Worm (Caenorhabditis elegans) whole organism, L2 larva: ENCODE data around the gene str-139.

Source experiments
- C34F6.9 ChIP-seq: fragments of 150-350 bp; optimal IDR thresholded peaks from 2 replicates; lab custom pipeline; 2014; ENCODE audit warnings: missing biosample characterization, missing genetic modification characterization
- F13H6.1 ChIP-seq: sonication (generic microtip); optimal IDR thresholded peaks from 2 replicates; lab custom pipeline; 2016; ENCODE audit warnings: missing genetic modification characterization, missing compliant biosample characterization
- R02D3.7 ChIP-seq: fragments of 150-350 bp; optimal IDR thresholded peaks from 2 replicates; lab custom pipeline; 2014; ENCODE audit warnings: missing biosample characterization, missing genetic modification characterization
- Y55F3AM.14 ChIP-seq: fragments of 200-800 bp; sonication (Bioruptor generic); optimal IDR thresholded peaks from 2 replicates; lab custom pipeline; 2018; ENCODE audit warnings: mild to moderate bottlenecking, missing genetic modification characterization, missing compliant biosample characterization
- ZK546.5 ChIP-seq: sonication (generic microtip); optimal IDR thresholded peaks from 2 replicates; lab custom pipeline; 2017; ENCODE audit warnings: missing biosample characterization, missing genetic modification characterization
- ama-1 ChIP-seq: fragments of 150-350 bp; optimal IDR thresholded peaks from 2 replicates; lab custom pipeline; 2018; ENCODE audit warnings: inconsistent platforms
- ceh-16 ChIP-seq: fragments of 150-350 bp; optimal IDR thresholded peaks from 2 replicates; lab custom pipeline; 2014; ENCODE audit warnings: missing biosample characterization, missing genetic modification characterization
- ceh-82 ChIP-seq: fragments of 150-350 bp; optimal IDR thresholded peaks from 2 replicates; lab custom pipeline; 2014; ENCODE audit warnings: missing biosample characterization, missing genetic modification characterization
- crh-2 ChIP-seq: sonication (generic microtip); optimal IDR thresholded peaks from 2 replicates; lab custom pipeline; 2017; ENCODE audit warnings: missing biosample characterization, missing genetic modification characterization
- elt-3 ChIP-seq: sonication (generic microtip); optimal IDR thresholded peaks from 2 replicates; lab custom pipeline; 2017; ENCODE audit warnings: missing biosample characterization, missing genetic modification characterization
- fos-1 ChIP-seq: fragments of 150-350 bp; optimal IDR thresholded peaks from 2 replicates; lab custom pipeline; 2014; ENCODE audit warnings: missing biosample characterization, missing genetic modification characterization
- gmeb-1 ChIP-seq: fragments of 150-350 bp; optimal IDR thresholded peaks from 2 replicates; lab custom pipeline; 2014; ENCODE audit warnings: missing biosample characterization, missing genetic modification characterization
- lin-11 ChIP-seq: fragments of 150-350 bp; sonication (generic microtip); optimal IDR thresholded peaks from 2 replicates; lab custom pipeline; 2014; ENCODE audit warnings: missing biosample characterization, missing genetic modification characterization, inconsistent platforms, mixed read lengths
- lin-13 ChIP-seq: fragments of 150-350 bp; optimal IDR thresholded peaks from 2 replicates; lab custom pipeline; 2014; ENCODE audit warnings: missing biosample characterization, missing genetic modification reagents, missing genetic modification characterization
- lin-39 ChIP-seq: fragments of 150-350 bp; optimal IDR thresholded peaks from 2 replicates; lab custom pipeline; 2014; ENCODE audit warnings: missing biosample characterization, missing genetic modification reagents, missing genetic modification characterization
- lsy-2 ChIP-seq, 2 experiments: fragments of 150-350 bp in 1 of 2; sonication (generic microtip) in 1 of 2; optimal IDR thresholded peaks; 2 replicates each; lab custom pipeline; 2014 to 2017; ENCODE audit warnings: missing biosample characterization in 2 of 2, missing genetic modification characterization in 2 of 2
- mab-5 ChIP-seq: fragments of 150-350 bp; optimal IDR thresholded peaks from 2 replicates; lab custom pipeline; 2014; ENCODE audit warnings: missing biosample characterization, missing genetic modification characterization
- mbf-1 ChIP-seq: sonication (generic microtip); optimal IDR thresholded peaks from 2 replicates; lab custom pipeline; 2017; ENCODE audit warnings: missing biosample characterization, missing genetic modification characterization
- mdl-1 ChIP-seq, 2 experiments: fragments of 150-350 bp in 1 of 2; sonication (generic microtip) in 1 of 2; optimal IDR thresholded peaks; 2 replicates each; lab custom pipeline; 2017; ENCODE audit warnings: missing biosample characterization in 2 of 2, missing genetic modification characterization in 2 of 2
- nhr-12 ChIP-seq: fragments of 150-350 bp; optimal IDR thresholded peaks from 2 replicates; lab custom pipeline; 2014; ENCODE audit warnings: missing biosample characterization, missing genetic modification characterization
- nhr-129 ChIP-seq: fragments of 150-350 bp; optimal IDR thresholded peaks from 2 replicates; lab custom pipeline; 2014; ENCODE audit warnings: missing biosample characterization, missing genetic modification characterization
- nhr-21 ChIP-seq: fragments of 150-350 bp; optimal IDR thresholded peaks from 2 replicates; lab custom pipeline; 2014; ENCODE audit warnings: missing biosample characterization, missing genetic modification characterization
- nhr-23 ChIP-seq: fragments of 150-350 bp; optimal IDR thresholded peaks from 2 replicates; lab custom pipeline; 2014; ENCODE audit warnings: missing biosample characterization, missing genetic modification reagents, missing genetic modification characterization
- nhr-25 ChIP-seq: fragments of 150-350 bp; sonication (generic microtip); optimal IDR thresholded peaks from 3 replicates; lab custom pipeline; 2014; ENCODE audit warnings: missing biosample characterization, missing genetic modification characterization
- nhr-6 ChIP-seq: fragments of 150-350 bp; optimal IDR thresholded peaks from 2 replicates; lab custom pipeline; 2014; ENCODE audit warnings: missing biosample characterization, missing genetic modification characterization
- nhr-77 ChIP-seq: fragments of 150-350 bp; optimal IDR thresholded peaks from 2 replicates; lab custom pipeline; 2014; ENCODE audit warnings: missing biosample characterization, missing genetic modification characterization
- peb-1 ChIP-seq: fragments of 150-350 bp; optimal IDR thresholded peaks from 2 replicates; lab custom pipeline; 2014; ENCODE audit warnings: missing biosample characterization, missing genetic modification characterization
- sem-4 ChIP-seq: fragments of 150-350 bp; optimal IDR thresholded peaks from 2 replicates; lab custom pipeline; 2014; ENCODE audit warnings: missing biosample characterization, missing genetic modification reagents, missing genetic modification characterization
- skn-1 ChIP-seq: sonication (generic microtip); optimal IDR thresholded peaks from 2 replicates; lab custom pipeline; 2017; ENCODE audit warnings: missing biosample characterization, missing genetic modification characterization
- sma-3 ChIP-seq: sonication (generic microtip); optimal IDR thresholded peaks from 2 replicates; lab custom pipeline; 2016; ENCODE audit warnings: missing genetic modification reagents, missing genetic modification characterization, missing compliant biosample characterization
- sma-9 ChIP-seq, 2 experiments: fragments of 150-350 bp in 1 of 2; sonication (generic microtip) in 1 of 2; optimal IDR thresholded peaks; 2 replicates each; lab custom pipeline; 2014 to 2016; ENCODE audit warnings: missing genetic modification characterization in 2 of 2, mild to moderate bottlenecking in 1 of 2, missing biosample characterization in 1 of 2, missing compliant biosample characterization in 1 of 2, missing genetic modification reagents in 1 of 2, moderate library complexity in 1 of 2
- snpc-4 ChIP-seq: fragments of 150-350 bp; optimal IDR thresholded peaks from 2 replicates; lab custom pipeline; 2014; ENCODE audit warnings: missing biosample characterization, missing genetic modification characterization
- unc-55 ChIP-seq: fragments of 150-350 bp; sonication (generic microtip); optimal IDR thresholded peaks from 3 replicates; lab custom pipeline; 2014; ENCODE audit warnings: missing biosample characterization, missing genetic modification reagents, missing genetic modification characterization
- unc-62 ChIP-seq: fragments of 150-350 bp; optimal IDR thresholded peaks from 2 replicates; lab custom pipeline; 2014; ENCODE audit warnings: missing biosample characterization, missing genetic modification reagents, missing genetic modification characterization
- zag-1 ChIP-seq: fragments of 150-350 bp; optimal IDR thresholded peaks from 2 replicates; lab custom pipeline; 2014; ENCODE audit warnings: missing biosample characterization, missing genetic modification characterization
- ztf-1 ChIP-seq: fragments of 200-800 bp; sonication (Bioruptor generic); conservative IDR thresholded peaks from 2 replicates; pipeline ENCODE4 v1.3.6; 2022; ENCODE audit warnings: missing genetic modification characterization, missing compliant biosample characterization

Gene str-139

ce11 chrV:8025259-8025658 is 36.7 kb downstream of the str-139 start (continued):
- TF ChIP-seq fos-1 (tag; lab: Kevin White, UChicago) (no peak), nhr-12 (tag; lab: Kevin White, UChicago) (no peak), lsy-2 (tag; optimal IDR thresholded peaks at IDR 0.05; lab: Kevin White, UChicago) (no peak), lin-13 (no peak), gmeb-1 (no peak), skn-1 (tag; lab: Kevin White, UChicago) (no peak), ama-1 (lab: Kevin White, UChicago) (no peak), elt-3 (tag; lab: Kevin White, UChicago) (no peak), peb-1 (tag; lab: Kevin White, UChicago) (no peak), unc-55 (GFP tag; lab: Kevin White, UChicago) (no peak), sma-9 (GFP tag; optimal IDR thresholded peaks at IDR 0.05; lab: Kevin White, UChicago) (peak; percentile 77), sma-9 (tag; optimal IDR thresholded peaks at IDR 0.05; lab: Kevin White, UChicago) (no peak), Y55F3AM.14 (no peak), nhr-25 (tag; lab: Kevin White, UChicago) (peak; percentile 87), crh-2 (tag; lab: Kevin White, UChicago) (no peak), sem-4 (tag; lab: Kevin White, UChicago) (no peak)
- TF ChIP-seq, all 48 proteins: peak for 7

ce11 chrV:8024752-8025151 is 37.2 kb downstream of the str-139 start, which contains the start of gene F43H9.3:
TSS of gene F43H9.3 (minus strand) at chrV:8024940.
- peak; percentile 0 for TF ChIP-seq fos-1 (tag; lab: Kevin White, UChicago)
- peak in 1 of 2 experiments; percentile 88 for TF ChIP-seq lsy-2 (tag; optimal IDR thresholded peaks at IDR 0.05; lab: Kevin White, UChicago)
- peak; percentile 62 for TF ChIP-seq R02D3.7 (tag; lab: Kevin White, UChicago)
- no peak for TF ChIP-seq sem-4 (tag; lab: Kevin White, UChicago)
- TF ChIP-seq, all 48 proteins: peak for 3

- TF ChIP-seq nhr-23 (no peak), ceh-16 (tag; lab: Kevin White, UChicago) (no peak), mbf-1 (tag; lab: Kevin White, UChicago) (no peak), C34F6.9 (tag; lab: Kevin White, UChicago) (no peak), mab-5 (tag; lab: Kevin White, UChicago) (no peak), snpc-4 (tag; lab: Kevin White, UChicago) (no peak), unc-55 (GFP tag; lab: Kevin White, UChicago) (no peak), sem-4 (tag; lab: Kevin White, UChicago) (no peak), elt-3 (tag; lab: Kevin White, UChicago) (no peak), skn-1 (tag; lab: Kevin White, UChicago) (no peak)
Measured at ce11 chrV:8022040-8022439, 39.9 kb downstream of the str-139 start, which contains the start of gene ech-3. TSS of gene ech-3 (plus strand) at chrV:8022217.

- TF ChIP-seq ZK546.5 (no peak), nhr-21 (tag; lab: Kevin White, UChicago) (no peak), Y55F3AM.14 (no peak), nhr-129 (no peak), sma-3 (GFP tag; lab: Kevin White, UChicago) (no peak), unc-62 (GFP tag; lab: Kevin White, UChicago) (no peak), ztf-1 (GFP tag; lab: Robert Waterston, UW) (no peak), nhr-6 (tag; lab: Kevin White, UChicago) (no peak), elt-3 (tag; lab: Kevin White, UChicago) (no peak), snpc-4 (tag; lab: Kevin White, UChicago) (no peak), fos-1 (tag; lab: Kevin White, UChicago) (peak; percentile 50), F13H6.1 (tag; lab: Kevin White, UChicago) (no peak), ceh-82 (tag; lab: Kevin White, UChicago) (no peak), sma-9 (GFP tag; optimal IDR thresholded peaks at IDR 0.05; lab: Kevin White, UChicago) (peak; percentile 5), sma-9 (tag; optimal IDR thresholded peaks at IDR 0.05; lab: Kevin White, UChicago) (no peak), lsy-2 (tag; optimal IDR thresholded peaks at IDR 0.05; lab: Kevin White, UChicago) (no peak), nhr-77 (no peak), sem-4 (tag; lab: Kevin White, UChicago) (no peak)
Measured at ce11 chrV:8019783-8020182, 42.2 kb downstream of the str-139 start.

ce11 chrV:8018919-8019318 is 43.1 kb downstream of the str-139 start:
- TF ChIP-seq zag-1 (no peak), fos-1 (tag; lab: Kevin White, UChicago) (peak; percentile 62), mdl-1 (tag; optimal IDR thresholded peaks at IDR 0.05; lab: Kevin White, UChicago) (no peak), lin-11 (no peak), lin-39 (tag; lab: Kevin White, UChicago) (no peak), ceh-82 (tag; lab: Kevin White, UChicago) (no peak)
